Worm (Caenorhabditis elegans): ENCODE results near the gene tag-30.
A peak's percentile ranks its signal among the peaks of the same experiment; 100 is the strongest.

The tag-30 gene

DNA sequence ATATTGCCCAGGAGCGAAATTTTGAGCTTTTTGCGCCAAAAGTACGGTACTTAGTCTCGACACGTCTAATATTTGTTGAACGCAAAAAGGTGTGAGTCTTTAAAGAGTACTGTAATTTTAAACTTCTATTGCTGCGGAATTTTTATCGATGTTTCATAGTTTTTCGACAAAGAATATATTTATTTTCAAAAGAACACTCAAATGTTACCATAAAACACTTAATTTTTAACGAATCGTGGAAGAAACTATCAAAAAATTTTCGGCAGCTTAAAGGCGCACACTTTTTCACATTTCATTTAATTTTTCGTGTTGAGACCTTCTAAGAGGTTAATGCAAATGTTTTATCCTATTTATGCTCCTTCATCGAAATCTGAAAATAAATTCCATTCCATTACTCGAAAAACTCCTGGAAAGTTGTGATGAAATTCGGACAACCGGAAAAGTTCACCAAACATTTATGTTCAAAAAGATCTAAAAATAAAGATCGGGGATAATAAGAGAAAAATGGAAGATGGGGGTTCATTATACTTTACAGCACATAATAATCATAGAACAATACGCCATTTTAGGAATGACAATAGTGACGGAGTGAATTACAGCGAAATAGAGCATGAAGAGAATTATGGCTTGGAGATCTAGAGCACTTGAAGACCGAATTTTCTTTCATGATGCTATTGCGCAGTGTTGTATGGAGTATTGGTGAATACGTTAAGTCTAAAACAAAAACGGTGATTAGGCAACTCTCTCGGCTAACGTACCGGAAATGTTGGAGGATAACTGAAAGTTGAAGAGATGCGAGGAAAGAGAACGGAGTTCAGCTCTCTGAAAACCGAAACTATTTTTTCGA, 34.7 kb downstream of the tag-30 start (continued):
- no peak for TF ChIP-seq B0261.1 (tag; optimal IDR thresholded peaks at IDR 0.05)
- no peak for TF ChIP-seq K11D2.4 (GFP tag; IDR thresholded peaks at IDR 0.05)
- no peak for TF ChIP-seq F57C9.4 (tag; optimal IDR thresholded peaks at IDR 0.05)
- peak; percentile 63 for TF ChIP-seq lin-54 (GFP tag; optimal IDR thresholded peaks at IDR 0.05)
- peak; percentile 60; the same call in 1 of the 2 replicates for TF ChIP-seq Y95B8A.8 (GFP tag; IDR thresholded peaks at IDR 0.05)
- no peak for TF ChIP-seq nhr-179 (tag; optimal IDR thresholded peaks at IDR 0.05)
- TF ChIP-seq xnd-1 (tag; optimal IDR thresholded peaks at IDR 0.05) = peak; percentile 33
- no peak for TF ChIP-seq cebp-1 (GFP tag; IDR thresholded peaks at IDR 0.05)
- peak; percentile 55 for TF ChIP-seq cebp-1 (tag; optimal IDR thresholded peaks at IDR 0.05)
- peak; percentile 53 for TF ChIP-seq ZK185.1 (tag; optimal IDR thresholded peaks at IDR 0.05; ENCODE audit: poor library complexity, severe bottlenecking)
- no peak for TF ChIP-seq hlh-26 (GFP tag; conservative IDR thresholded peaks at IDR 0.05)
- TF ChIP-seq pha-4 (tag; optimal IDR thresholded peaks at IDR 0.05) = peak; percentile 53
- no peak for TF ChIP-seq rpc-1 (optimal IDR thresholded peaks at IDR 0.05)
- no peak for TF ChIP-seq rpc-1 (tag; optimal IDR thresholded peaks at IDR 0.05)
- TF ChIP-seq zim-3 (tag; optimal IDR thresholded peaks at IDR 0.05) = no peak
- peak in 2 of 3 experiments; percentile 31 to 66 for TF ChIP-seq lin-35 (GFP tag; optimal IDR thresholded peaks at IDR 0.05)
- peak; percentile 89 for TF ChIP-seq F49E8.2 (tag; optimal IDR thresholded peaks at IDR 0.05; ENCODE audit: insufficient read depth)
- TF ChIP-seq somi-1 (GFP tag; optimal IDR thresholded peaks at IDR 0.05) = no peak
- peak; percentile 43; the same call in 1 of the 2 replicates for TF ChIP-seq let-526 (GFP tag; IDR thresholded peaks at IDR 0.05)
- no peak for TF ChIP-seq ceh-40 (GFP tag; IDR thresholded peaks at IDR 0.05)
- TF ChIP-seq repo-1 (tag; optimal IDR thresholded peaks at IDR 0.05) = peak; percentile 64
- peak; percentile 74 for TF ChIP-seq madf-6 (GFP tag; IDR thresholded peaks at IDR 0.05)
- no peak for TF ChIP-seq snpc-1.3 (tag; optimal IDR thresholded peaks at IDR 0.05; ENCODE audit: insufficient read depth)
- TF ChIP-seq ccch-3 (GFP tag; optimal IDR thresholded peaks at IDR 0.05) = no peak
- TF ChIP-seq sdz-38 (tag; optimal IDR thresholded peaks at IDR 0.05) = no peak
- no peak for TF ChIP-seq F33H1.4 (GFP tag; IDR thresholded peaks at IDR 0.05)
- TF ChIP-seq D2030.7 (GFP tag; IDR thresholded peaks at IDR 0.05) = peak; percentile 27
- TF ChIP-seq fkh-3 (tag; optimal IDR thresholded peaks at IDR 0.05) = no peak
- TF ChIP-seq Y53G8AR.9 (GFP tag; conservative IDR thresholded peaks at IDR 0.05) = peak; percentile 70; the same call in 1 of the 2 replicates
- TF ChIP-seq lir-1 (GFP tag; conservative IDR thresholded peaks at IDR 0.05) = no peak
- peak; percentile 67 for TF ChIP-seq lin-26 (GFP tag; IDR thresholded peaks at IDR 0.05)
- TF ChIP-seq K12H6.12 (tag; optimal IDR thresholded peaks at IDR 0.05) = no peak
- no peak for TF ChIP-seq nfyb-1 (GFP tag; IDR thresholded peaks at IDR 0.05)
- peak; percentile 5 for TF ChIP-seq efl-1 (GFP tag; optimal IDR thresholded peaks at IDR 0.05)
- TF ChIP-seq tlf-1 (GFP tag; optimal IDR thresholded peaks at IDR 0.05) = peak; percentile 46
- TF ChIP-seq tbp1 (GFP tag; optimal IDR thresholded peaks at IDR 0.05) = peak; percentile 58
- TF ChIP-seq dpl-1 (GFP tag; optimal IDR thresholded peaks at IDR 0.05) = no peak
- no peak for TF ChIP-seq F23B12.7 (tag; optimal IDR thresholded peaks at IDR 0.05; ENCODE audit: insufficient read depth)
- no peak for TF ChIP-seq ztf-28 (GFP tag; IDR thresholded peaks at IDR 0.05)
- 0 out of 2 replicates have a peak, but pooled peaks have one; percentile 7 for TF ChIP-seq egl-44 (GFP tag; IDR thresholded peaks at IDR 0.05)
- TF ChIP-seq ztf-25 (GFP tag; IDR thresholded peaks at IDR 0.05) = peak; percentile 79; the same call in 1 of the 2 replicates
- TF ChIP-seq Y56A3A.18 (GFP tag; IDR thresholded peaks at IDR 0.05) = peak; percentile 63; the same call in 1 of the 2 replicates
- no peak; the same call in 1 of the 2 replicates for TF ChIP-seq C06A6.2 (GFP tag; conservative IDR thresholded peaks at IDR 0.05)
- TF ChIP-seq dpff-1 (tag; optimal IDR thresholded peaks at IDR 0.05) = no peak
- TF ChIP-seq akir-1 (GFP tag; optimal IDR thresholded peaks at IDR 0.05) = no peak
- peak; percentile 64 for TF ChIP-seq rcor-1 (GFP tag; IDR thresholded peaks at IDR 0.05)
- no peak for TF ChIP-seq F52B5.7 (tag; optimal IDR thresholded peaks at IDR 0.05)

All from whole organism, young adult.